Worm (Caenorhabditis elegans) whole organism, young adult: ENCODE data around the gene Y43B11AL.1.

ENCODE experiments used
- F52B5.7 ChIP-seq: sonication (generic microtip); optimal IDR thresholded peaks from 2 replicates; lab custom pipeline; 2016; ENCODE audit warnings: mild to moderate bottlenecking, missing genetic modification characterization, missing compliant biosample characterization
- K11D2.4 ChIP-seq: fragments of 200-800 bp; sonication (Bioruptor generic); IDR thresholded peaks from 2 replicates; pipeline ENCODE4 v1.3.6; 2022; ENCODE audit warnings: missing genetic modification reagents, missing genetic modification characterization, missing compliant biosample characterization
- efl-1 ChIP-seq: fragments of 150-350 bp; optimal IDR thresholded peaks from 2 replicates; lab custom pipeline; 2014; ENCODE audit warnings: missing biosample characterization, missing genetic modification reagents, missing genetic modification characterization
- ets-4 ChIP-seq: fragments of 200-800 bp; sonication (Bioruptor generic); optimal IDR thresholded peaks from 2 replicates; lab custom pipeline; 2018; ENCODE audit warnings: mild to moderate bottlenecking, missing genetic modification characterization, missing compliant biosample characterization
- rec-8 ChIP-seq, 2 experiments: sonication (generic microtip); optimal IDR thresholded peaks; 2 replicates each; lab custom pipeline; 2016; ENCODE audit warnings: mild to moderate bottlenecking in 2 of 2, missing genetic modification characterization in 2 of 2, missing genetic modification reagents in 2 of 2, missing genotype in 2 of 2, missing biosample characterization in 1 of 2, missing compliant biosample characterization in 1 of 2, moderate library complexity in 1 of 2
- ztf-26 ChIP-seq: sonication (generic microtip); optimal IDR thresholded peaks from 2 replicates; lab custom pipeline; 2017; ENCODE audit warnings: missing genetic modification characterization, missing compliant biosample characterization

DNA sequence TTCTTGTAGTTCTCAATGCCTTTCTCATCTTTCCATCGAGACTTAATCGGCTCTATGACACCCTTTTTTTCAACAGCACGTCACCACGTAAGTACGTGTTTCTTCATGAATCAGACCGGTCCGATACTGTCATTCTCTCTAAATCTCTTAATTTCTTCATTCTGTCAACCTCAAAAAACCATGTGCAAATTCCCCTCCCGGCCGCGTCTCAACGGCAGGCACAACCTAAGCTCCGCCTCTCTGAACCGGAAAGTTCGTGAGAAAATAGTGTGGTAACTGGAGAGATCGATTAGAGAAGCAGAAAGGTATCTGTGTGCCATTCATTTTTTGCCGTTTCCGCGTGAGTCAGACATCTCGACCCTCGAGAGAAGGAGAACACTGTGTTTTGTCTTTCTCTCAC lies 49.5 kb downstream of the Y43B11AL.1 start, which contains the start of gene nas-8:
- TF ChIP-seq ets-4 (no peak), K11D2.4 (GFP tag; lab: Robert Waterston, UW) (no peak), efl-1 (no peak), ztf-26 (tag; lab: Kevin White, UChicago) (no peak), F52B5.7 (tag; lab: Kevin White, UChicago) (no peak), rec-8 (tag; optimal IDR thresholded peaks at IDR 0.05; lab: Kevin White, UChicago) (no peak)
